Worm (Caenorhabditis elegans) whole organism, young adult: ENCODE measurements around the gene msp-142.

ENCODE experiments used
- B0336.3 ChIP-seq: fragments of 200-800 bp; sonication (Bioruptor generic); IDR thresholded peaks from 2 replicates; pipeline ENCODE4 v1.3.6; 2022; ENCODE audit warnings: missing genetic modification characterization, missing compliant biosample characterization
- F55B11.4 ChIP-seq: sonication (generic microtip); optimal IDR thresholded peaks from 2 replicates; lab custom pipeline; 2016; ENCODE audit warnings: missing compliant biosample characterization, missing genetic modification characterization, borderline replicate concordance; ENCODE audit not compliant: insufficient read depth
- ama-1 ChIP-seq, 3 experiments: fragments of 150-350 bp in 1 of 3; sonication (generic microtip) in 2 of 3; optimal IDR thresholded peaks; 2 replicates each; lab custom pipeline; 2014 to 2018; ENCODE audit warnings: missing biosample characterization in 2 of 3, missing genetic modification characterization in 2 of 3, missing genetic modification reagents in 2 of 3
- bed-1 ChIP-seq: fragments of 200-800 bp; sonication (Bioruptor generic); IDR thresholded peaks from 2 replicates; pipeline ENCODE4 v1.3.6; 2022; ENCODE audit warnings: missing genetic modification reagents, missing genetic modification characterization, missing compliant biosample characterization
- egl-18 ChIP-seq: fragments of 200-800 bp; sonication (Bioruptor generic); IDR thresholded peaks from 2 replicates; pipeline ENCODE4 v1.3.6; 2022; ENCODE audit warnings: missing genetic modification reagents, missing genetic modification characterization, missing compliant biosample characterization
- lsl-1 ChIP-seq: fragments of 200-800 bp; sonication (Bioruptor generic); optimal IDR thresholded peaks from 2 replicates; lab custom pipeline; 2018; ENCODE audit warnings: mild to moderate bottlenecking, missing genetic modification characterization, moderate library complexity, missing compliant biosample characterization

DNA sequence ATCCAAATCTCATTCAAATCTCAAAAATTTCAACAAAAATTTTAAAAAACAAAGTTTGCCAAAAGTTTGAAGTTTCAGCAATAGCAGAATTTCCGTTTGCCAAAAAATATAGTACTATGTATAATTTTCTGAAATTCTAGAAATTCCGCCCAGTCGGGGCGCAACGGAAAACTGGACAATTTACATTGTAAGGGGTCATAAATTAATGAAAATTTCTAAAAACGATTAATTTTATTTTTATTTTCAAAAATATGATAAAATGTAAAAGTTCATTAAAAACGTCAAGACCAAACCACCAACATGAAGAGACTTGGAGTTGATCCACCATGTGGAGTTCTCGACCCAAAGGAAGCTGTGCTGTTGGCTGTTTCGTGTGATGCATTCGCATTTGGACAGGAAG lies 20.6 kb downstream of the msp-142 start, which contains the start of gene ZK1248.4:
- no peak for TF ChIP-seq F55B11.4 (tag; lab: Kevin White, UChicago)
- TF ChIP-seq B0336.3 (GFP tag; lab: Robert Waterston, UW), result no peak
- no peak for TF ChIP-seq ama-1 (optimal IDR thresholded peaks at IDR 0.05; lab: Kevin White, UChicago)
- no peak for TF ChIP-seq ama-1 (GFP tag; optimal IDR thresholded peaks at IDR 0.05; lab: Kevin White, UChicago)
- TF ChIP-seq egl-18 (GFP tag; lab: Robert Waterston, UW), result no peak
- TF ChIP-seq lsl-1 (GFP tag; lab: Kevin White, UChicago), result no peak
- no peak for TF ChIP-seq bed-1 (GFP tag; lab: Robert Waterston, UW)
